Worm (Caenorhabditis elegans): ENCODE measurements around the gene F53C3.8.

ce11 chrII:3930478-3931182 is 39.4 kb downstream of the F53C3.8 start:
- TF ChIP-seq sea-1 (GFP tag; conservative IDR thresholded peaks at IDR 0.05) (no peak), flt-1 (GFP tag; IDR thresholded peaks at IDR 0.05) (no peak), tbx-37 (GFP tag; conservative IDR thresholded peaks at IDR 0.05) (no peak), hmg-4 (GFP tag; optimal IDR thresholded peaks at IDR 0.05) (no peak), ceh-36 (tag; optimal IDR thresholded peaks at IDR 0.05) (no peak), B0310.2 (tag; optimal IDR thresholded peaks at IDR 0.05) (no peak)

Data from whole organism, early embryonic.